Worm (Caenorhabditis elegans) whole organism, midembryonic: ENCODE results near the gene gnrr-4.

ENCODE experiments used
- T22C8.4 ChIP-seq: fragments of 200-800 bp; sonication (Bioruptor generic); IDR thresholded peaks from 2 replicates; pipeline ENCODE4 v1.3.6; 2022; ENCODE audit warnings: missing genetic modification characterization, missing compliant biosample characterization
- cog-1 ChIP-seq: sonication (generic microtip); optimal IDR thresholded peaks from 2 replicates; lab custom pipeline; 2016; ENCODE audit warnings: missing genetic modification characterization, missing compliant biosample characterization
- flt-1 ChIP-seq: fragments of 200-800 bp; sonication (Bioruptor generic); IDR thresholded peaks from 2 replicates; pipeline ENCODE4 v1.3.6; 2022; ENCODE audit warnings: missing genetic modification characterization, missing compliant biosample characterization
- klf-2 ChIP-seq: fragments of 200-800 bp; sonication (Bioruptor generic); conservative IDR thresholded peaks from 2 replicates; pipeline ENCODE4 v1.3.6; 2022; ENCODE audit warnings: missing genetic modification reagents, missing genetic modification characterization, missing compliant biosample characterization
- med-1 ChIP-seq: sonication (generic microtip); optimal IDR thresholded peaks from 2 replicates; lab custom pipeline; 2017; ENCODE audit warnings: missing genetic modification characterization, mild to moderate bottlenecking, missing compliant biosample characterization, antibody characterized with exemption, missing genetic modification reagents; ENCODE audit not compliant: insufficient read depth
- ref-1 ChIP-seq: fragments of 200-800 bp; sonication (Bioruptor generic); conservative IDR thresholded peaks from 2 replicates; pipeline ENCODE4 v1.3.6; 2022; ENCODE audit warnings: missing genetic modification reagents, missing genetic modification characterization, missing compliant biosample characterization
- tab-1 ChIP-seq: fragments of 200-800 bp; sonication (Bioruptor generic); IDR thresholded peaks from 2 replicates; pipeline ENCODE4 v1.3.6; 2022; ENCODE audit warnings: missing genetic modification characterization, missing compliant biosample characterization
- ztf-23 ChIP-seq: fragments of 200-800 bp; sonication (Bioruptor generic); IDR thresholded peaks from 2 replicates; pipeline ENCODE4 v1.3.6; 2022; ENCODE audit warnings: missing genetic modification reagents, missing genetic modification characterization, missing compliant biosample characterization
- ztf-29 ChIP-seq: fragments of 200-800 bp; sonication (Bioruptor generic); IDR thresholded peaks from 2 replicates; pipeline ENCODE4 v1.3.6; 2022; ENCODE audit warnings: missing genetic modification reagents, missing genetic modification characterization, missing compliant biosample characterization

Gene gnrr-4

ce11 chrX:5770648-5771047 lies 27.5 kb upstream of the gnrr-4 start, which contains the start of gene C54H2.4:
Gene C54H2.4 (minus strand): TSS chrX:5770748.
- no peak for TF ChIP-seq T22C8.4 (GFP tag; lab: Robert Waterston, UW)
- no peak for TF ChIP-seq tab-1 (GFP tag; lab: Robert Waterston, UW)
- TF ChIP-seq cog-1 (tag; lab: Kevin White, UChicago), result no peak
- TF ChIP-seq med-1 (GFP tag; lab: Kevin White, UChicago), result no peak
- TF ChIP-seq flt-1 (GFP tag; lab: Robert Waterston, UW), result no peak
- TF ChIP-seq ztf-29 (GFP tag; lab: Robert Waterston, UW), result no peak
- no peak for TF ChIP-seq ref-1
- TF ChIP-seq klf-2, result no peak
- no peak for TF ChIP-seq ztf-23 (GFP tag; lab: Robert Waterston, UW)

DNA sequence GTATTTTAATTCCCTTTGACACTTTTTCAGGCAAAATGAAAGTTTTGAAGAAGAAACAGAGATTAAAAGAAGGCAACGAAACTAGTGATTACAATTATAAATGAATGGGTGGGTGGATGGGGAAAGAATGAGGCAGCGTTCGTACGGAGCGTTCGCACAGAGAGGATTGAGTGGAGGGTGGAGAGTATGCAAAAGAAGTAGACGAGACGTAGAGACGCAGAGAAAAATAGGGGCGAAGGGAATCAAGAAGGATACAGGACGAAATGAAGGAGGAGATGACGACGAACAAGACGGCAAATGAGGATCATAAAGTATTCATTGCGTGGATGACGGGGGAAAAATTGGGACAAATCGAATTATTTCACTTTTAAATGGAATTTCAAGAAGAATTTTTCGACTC lies 21.6 kb upstream of the gnrr-4 start:
- TF ChIP-seq klf-2, result no peak
- no peak for TF ChIP-seq T22C8.4 (GFP tag; lab: Robert Waterston, UW)
- TF ChIP-seq cog-1 (tag; lab: Kevin White, UChicago), result no peak
- no peak for TF ChIP-seq ref-1
- TF ChIP-seq med-1 (GFP tag; lab: Kevin White, UChicago), result no peak
- TF ChIP-seq ztf-29 (GFP tag; lab: Robert Waterston, UW), result no peak
- no peak for TF ChIP-seq ztf-23 (GFP tag; lab: Robert Waterston, UW)
- TF ChIP-seq flt-1 (GFP tag; lab: Robert Waterston, UW), result no peak
- TF ChIP-seq tab-1 (GFP tag; lab: Robert Waterston, UW), result no peak

DNA sequence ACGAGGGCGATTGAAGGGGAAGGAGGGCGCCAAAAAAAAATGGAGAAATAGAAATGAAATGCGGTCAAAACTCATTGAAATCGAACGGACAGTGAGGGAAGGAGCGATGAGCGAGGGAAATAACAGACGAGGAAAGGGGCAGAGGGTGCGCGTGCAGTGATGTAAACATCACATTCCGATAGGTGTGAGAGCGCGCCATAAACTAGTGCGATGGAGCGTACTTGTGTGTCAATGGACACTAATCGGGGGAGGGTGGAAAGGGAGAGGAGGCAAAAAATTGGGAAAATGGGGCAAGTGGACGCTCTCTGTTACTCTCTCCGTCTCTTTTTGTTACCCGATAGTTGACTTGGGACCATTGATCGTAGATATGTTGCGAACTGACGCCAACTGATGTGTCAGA lies 20.8 kb upstream of the gnrr-4 start:
- no peak for TF ChIP-seq T22C8.4 (GFP tag; lab: Robert Waterston, UW)
- peak; percentile 52 for TF ChIP-seq cog-1 (tag; lab: Kevin White, UChicago)
- 0 out of 2 replicates have a peak, but pooled peaks have one; percentile 9 for TF ChIP-seq flt-1 (GFP tag; lab: Robert Waterston, UW)
- TF ChIP-seq tab-1 (GFP tag; lab: Robert Waterston, UW), result peak; percentile 68; the same call in 1 of the 2 replicates

ce11 chrX:5763292-5763691 lies 20.2 kb upstream of the gnrr-4 start, which contains the start of gene tag-294:
Gene tag-294 (minus strand): TSS chrX:5763392.
- TF ChIP-seq ref-1 (no peak), med-1 (GFP tag; lab: Kevin White, UChicago) (no peak), klf-2 (no peak), flt-1 (GFP tag; lab: Robert Waterston, UW) (no peak), ztf-29 (GFP tag; lab: Robert Waterston, UW) (no peak), T22C8.4 (GFP tag; lab: Robert Waterston, UW) (no peak), ztf-23 (GFP tag; lab: Robert Waterston, UW) (no peak), cog-1 (tag; lab: Kevin White, UChicago) (no peak), tab-1 (GFP tag; lab: Robert Waterston, UW) (no peak)

DNA sequence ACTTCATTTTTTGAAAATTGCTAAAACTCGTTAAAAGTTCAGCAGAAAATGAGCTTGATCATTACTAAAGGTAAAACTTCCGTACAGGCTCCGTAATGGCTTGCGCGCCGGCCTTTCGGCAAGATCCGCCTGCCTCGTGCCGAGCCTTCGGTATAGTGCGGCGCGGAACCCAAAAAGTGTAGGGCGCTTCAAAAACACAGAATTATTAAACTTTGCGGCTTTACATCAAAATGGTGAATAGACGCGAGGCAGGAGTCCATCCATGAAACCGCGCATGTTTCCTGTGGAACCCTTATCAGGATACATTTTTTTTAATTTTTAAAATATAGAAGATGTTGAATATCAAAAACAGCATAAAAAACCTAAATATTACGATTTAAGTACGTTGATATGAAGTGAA lies 10.0 kb upstream of the gnrr-4 start:
- TF ChIP-seq ref-1, result no peak
- no peak for TF ChIP-seq cog-1 (tag; lab: Kevin White, UChicago)
- no peak for TF ChIP-seq med-1 (GFP tag; lab: Kevin White, UChicago)
- no peak for TF ChIP-seq flt-1 (GFP tag; lab: Robert Waterston, UW)
- TF ChIP-seq tab-1 (GFP tag; lab: Robert Waterston, UW), result no peak
- TF ChIP-seq ztf-29 (GFP tag; lab: Robert Waterston, UW), result no peak
- no peak for TF ChIP-seq T22C8.4 (GFP tag; lab: Robert Waterston, UW)
- no peak for TF ChIP-seq ztf-23 (GFP tag; lab: Robert Waterston, UW)
- no peak for TF ChIP-seq klf-2

DNA sequence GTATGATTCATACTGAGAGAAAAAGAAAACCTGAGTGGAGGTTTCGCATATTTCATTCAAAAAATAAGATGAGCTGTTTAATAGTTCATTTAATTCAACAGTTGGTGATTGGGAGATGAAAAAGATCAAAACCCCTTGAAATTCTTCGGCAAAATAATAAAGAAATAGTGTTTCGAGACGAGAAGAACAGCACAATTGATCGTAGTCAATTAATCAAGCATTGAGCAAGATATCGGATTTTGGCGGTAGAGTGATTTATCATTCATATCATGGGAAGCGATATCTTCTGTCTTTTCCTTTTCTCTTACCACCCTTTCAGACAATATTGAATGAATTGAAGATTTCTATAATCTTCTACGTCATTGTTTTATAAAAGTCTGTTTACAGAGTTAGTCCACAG lies 3.6 kb upstream of the gnrr-4 start:
- TF ChIP-seq flt-1 (GFP tag; lab: Robert Waterston, UW) (no peak), med-1 (GFP tag; lab: Kevin White, UChicago) (no peak), ref-1 (no peak), ztf-23 (GFP tag; lab: Robert Waterston, UW) (no peak), klf-2 (no peak), cog-1 (tag; lab: Kevin White, UChicago) (no peak), T22C8.4 (GFP tag; lab: Robert Waterston, UW) (no peak), ztf-29 (GFP tag; lab: Robert Waterston, UW) (no peak), tab-1 (GFP tag; lab: Robert Waterston, UW) (no peak)

ce11 chrX:5733728-5734252 lies 9.3 kb downstream of the gnrr-4 start, which contains the start of gene rgs-6:
Gene rgs-6 (minus strand): TSS chrX:5733778.
- TF ChIP-seq ztf-29 (GFP tag; lab: Robert Waterston, UW) (no peak), ref-1 (no peak), ztf-23 (GFP tag; lab: Robert Waterston, UW) (no peak), cog-1 (tag; lab: Kevin White, UChicago) (no peak), med-1 (GFP tag; lab: Kevin White, UChicago) (no peak), tab-1 (GFP tag; lab: Robert Waterston, UW) (no peak)

- TF ChIP-seq tab-1 (GFP tag; lab: Robert Waterston, UW), result no peak
- 0 out of 2 replicates have a peak, but pooled peaks have one; percentile 54 for TF ChIP-seq ztf-23 (GFP tag; lab: Robert Waterston, UW)
- no peak for TF ChIP-seq cog-1 (tag; lab: Kevin White, UChicago)
- no peak for TF ChIP-seq ref-1
- TF ChIP-seq ztf-29 (GFP tag; lab: Robert Waterston, UW), result no peak
- no peak for TF ChIP-seq klf-2
- TF ChIP-seq flt-1 (GFP tag; lab: Robert Waterston, UW), result no peak
Measured at ce11 chrX:5728956-5729467, 14.1 kb downstream of the gnrr-4 start.

DNA sequence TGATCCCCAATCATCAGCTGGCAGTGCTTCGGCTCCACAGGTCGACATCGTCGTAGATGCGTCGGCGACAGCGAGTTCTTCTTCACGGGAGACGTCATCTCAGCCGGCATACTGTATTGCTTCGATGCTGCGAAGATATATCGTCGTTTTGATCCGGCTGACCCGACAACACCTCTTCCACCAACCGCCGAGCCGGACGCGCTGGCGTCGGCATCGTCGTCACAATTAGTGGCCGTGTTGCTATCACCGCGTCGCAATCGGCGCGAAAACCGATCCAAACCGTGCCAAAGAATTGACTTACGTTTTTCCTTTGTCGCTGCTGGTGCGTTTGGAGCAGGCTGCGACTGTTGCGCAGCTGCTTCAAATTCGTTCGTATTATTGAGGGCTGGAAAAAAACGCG lies 16.9 kb downstream of the gnrr-4 start:
- TF ChIP-seq ztf-23 (GFP tag; lab: Robert Waterston, UW) (no peak), tab-1 (GFP tag; lab: Robert Waterston, UW) (no peak), med-1 (GFP tag; lab: Kevin White, UChicago) (no peak)
